Fruit fly (Drosophila melanogaster): ENCODE data around the gene btn.

Gene btn

DNA sequence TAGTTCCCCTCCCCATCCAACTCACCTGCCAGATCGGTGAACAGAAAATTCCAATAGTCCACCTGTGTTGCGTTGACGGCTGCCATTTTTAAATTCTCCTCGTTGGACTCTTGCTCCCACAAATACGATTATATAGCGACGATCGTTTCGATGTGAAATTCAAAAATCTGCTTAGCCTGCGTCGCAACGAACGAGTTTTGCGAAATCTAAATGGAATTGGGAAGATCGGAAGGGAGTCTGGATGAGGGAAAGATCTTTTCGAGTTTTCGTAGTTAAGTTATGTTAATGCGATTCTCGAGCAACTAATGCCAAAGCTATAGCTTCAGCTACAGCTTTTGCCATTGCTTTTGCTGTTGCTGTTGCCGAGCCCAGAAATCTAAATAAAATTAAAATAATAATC, 26.2 kb downstream of the btn start:
- TF ChIP-seq Rel (GFP tag; optimal IDR thresholded peaks at IDR 0.05) (no peak), Rel (tag; optimal IDR thresholded peaks at IDR 0.05) (no peak), CG9705 (GFP tag; optimal IDR thresholded peaks at IDR 0.05) (no peak), N (GFP tag; optimal IDR thresholded peaks at IDR 0.05) (no peak), Mio (GFP tag; optimal IDR thresholded peaks at IDR 0.05) (no peak), Myc (optimal IDR thresholded peaks at IDR 0.05) (no peak), Hnf4 (GFP tag; optimal IDR thresholded peaks at IDR 0.05) (no peak), brk (GFP tag; optimal IDR thresholded peaks at IDR 0.05) (no peak), Sp1 (GFP tag; optimal IDR thresholded peaks at IDR 0.05) (no peak), Hr83 (GFP tag; optimal IDR thresholded peaks at IDR 0.05; ENCODE audit: poor library complexity, severe bottlenecking) (no peak), CrebA (GFP tag; optimal IDR thresholded peaks at IDR 0.05; ENCODE audit: borderline replicate concordance) (no peak), usp (GFP tag; optimal IDR thresholded peaks at IDR 0.05) (no peak), tai (GFP tag; optimal IDR thresholded peaks at IDR 0.05) (no peak), psq (GFP tag; optimal IDR thresholded peaks at IDR 0.05) (no peak)

dm6 chr3R:22558398-22558797, 28.0 kb downstream of the btn start:
- TF ChIP-seq pan (optimal IDR thresholded peaks at IDR 0.05) (no peak), GATAd (GFP tag; optimal IDR thresholded peaks at IDR 0.05) (no peak), fru (GFP tag; optimal IDR thresholded peaks at IDR 0.05) (no peak), Abd-B (GFP tag; optimal IDR thresholded peaks at IDR 0.05) (no peak), woc (GFP tag; optimal IDR thresholded peaks at IDR 0.05) (no peak)

- TF ChIP-seq br (GFP tag; optimal IDR thresholded peaks at IDR 0.05) (no peak), Mio (GFP tag; optimal IDR thresholded peaks at IDR 0.05) (no peak)
Observed at dm6 chr3R:22557100-22557741, 29.2 kb downstream of the btn start.

DNA sequence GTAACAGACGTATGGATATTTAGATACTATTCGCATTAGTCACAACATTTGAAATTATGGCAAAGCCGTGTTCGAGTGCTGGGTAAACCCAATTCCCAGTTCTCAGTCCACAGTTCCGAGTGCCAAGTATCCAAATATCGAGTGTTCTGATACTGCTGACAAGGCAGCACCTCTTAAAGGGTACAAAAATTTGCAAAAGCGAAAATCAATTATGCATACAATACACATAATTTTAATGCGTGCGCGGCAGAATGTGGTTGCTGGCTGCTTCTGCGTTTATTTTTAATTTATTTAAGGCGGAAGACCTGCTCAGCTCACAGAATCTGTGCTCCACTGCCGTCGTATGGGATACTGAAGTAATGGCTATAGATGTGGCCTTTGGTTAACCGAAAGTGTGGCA, 33.7 kb downstream of the btn start:
- TF ChIP-seq ey (GFP tag; optimal IDR thresholded peaks at IDR 0.05) (no peak), fru (GFP tag; optimal IDR thresholded peaks at IDR 0.05) (no peak), HLH106 (tag; optimal IDR thresholded peaks at IDR 0.05) (no peak), Jra (GFP tag; optimal IDR thresholded peaks at IDR 0.05) (no peak), tai (GFP tag; optimal IDR thresholded peaks at IDR 0.05) (no peak), h (GFP tag; optimal IDR thresholded peaks at IDR 0.05) (no peak), Myc (optimal IDR thresholded peaks at IDR 0.05) (no peak), Sp1 (GFP tag; optimal IDR thresholded peaks at IDR 0.05) (no peak), Abd-B (GFP tag; optimal IDR thresholded peaks at IDR 0.05) (no peak), pan (optimal IDR thresholded peaks at IDR 0.05) (no peak), psq (GFP tag; optimal IDR thresholded peaks at IDR 0.05) (no peak), GATAd (GFP tag; optimal IDR thresholded peaks at IDR 0.05) (no peak), brk (GFP tag; optimal IDR thresholded peaks at IDR 0.05) (no peak), Mio (GFP tag; optimal IDR thresholded peaks at IDR 0.05) (no peak), br (GFP tag; optimal IDR thresholded peaks at IDR 0.05) (no peak), dmrt93B (GFP tag; optimal IDR thresholded peaks at IDR 0.05) (no peak), sv (GFP tag; optimal IDR thresholded peaks at IDR 0.05) (no peak)

DNA sequence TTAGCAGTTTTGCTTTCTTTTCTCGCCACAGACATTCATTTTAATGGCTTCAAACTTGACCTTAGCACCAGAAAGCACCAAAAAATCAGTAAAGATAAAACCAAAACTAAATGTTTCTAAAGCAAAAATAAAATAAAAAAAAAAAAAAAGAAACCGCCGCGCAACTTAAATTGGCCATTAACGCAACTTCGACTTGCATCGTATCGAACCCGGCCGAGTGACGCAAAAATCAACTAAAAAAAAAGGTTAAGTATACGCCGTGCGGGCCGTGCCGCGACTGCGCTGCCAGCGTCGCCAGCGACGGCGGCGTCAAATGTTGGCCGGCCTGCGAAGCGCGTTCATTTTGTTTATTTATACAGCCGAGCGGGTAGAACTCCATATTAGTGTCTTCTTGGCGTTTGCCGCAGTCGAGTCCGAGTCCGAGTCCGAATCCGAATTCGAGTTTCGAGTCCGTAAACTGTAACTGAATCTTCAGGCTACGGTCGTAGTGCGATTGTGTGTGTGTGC, 36.1 kb downstream of the btn start, which contains the start of gene bond:
TSS of gene bond (plus strand) at position 375 of the 507 bp plus-strand sequence.
- TF ChIP-seq pan (optimal IDR thresholded peaks at IDR 0.05) (no peak), lola (GFP tag; optimal IDR thresholded peaks at IDR 0.05) (no peak), Rel (GFP tag; optimal IDR thresholded peaks at IDR 0.05) (no peak), Rel (tag; optimal IDR thresholded peaks at IDR 0.05) (no peak), brk (GFP tag; optimal IDR thresholded peaks at IDR 0.05) (no peak), psq (GFP tag; optimal IDR thresholded peaks at IDR 0.05) (no peak), sage (GFP tag; optimal IDR thresholded peaks at IDR 0.05) (no peak), Dfd (GFP tag; optimal IDR thresholded peaks at IDR 0.05) (no peak), CG9705 (GFP tag; optimal IDR thresholded peaks at IDR 0.05) (no peak), Sp1 (GFP tag; optimal IDR thresholded peaks at IDR 0.05) (no peak), GATAd (GFP tag; optimal IDR thresholded peaks at IDR 0.05) (no peak), HLH106 (tag; optimal IDR thresholded peaks at IDR 0.05) (no peak), Vsx2 (GFP tag; optimal IDR thresholded peaks at IDR 0.05; ENCODE audit: partially characterized antibody) (no peak), Mio (GFP tag; optimal IDR thresholded peaks at IDR 0.05) (no peak), OdsH (GFP tag; optimal IDR thresholded peaks at IDR 0.05) (no peak), woc (GFP tag; optimal IDR thresholded peaks at IDR 0.05) (no peak), Jra (GFP tag; optimal IDR thresholded peaks at IDR 0.05) (no peak), dmrt93B (GFP tag; optimal IDR thresholded peaks at IDR 0.05) (no peak)

All from whole organism, wandering third instar larva.